Fruit fly (Drosophila melanogaster) whole organism, embryonic: ENCODE data around the gene CG43675.

Source experiments
- C15 ChIP-seq: fragments of 200-800 bp; sonication (Bioruptor generic); IDR thresholded peaks from 3 replicates; pipeline ENCODE4 v1.3.6; 2022; ENCODE audit warnings: missing biosample characterization, missing genetic modification characterization
- CG10431 ChIP-seq: fragments of 200-800 bp; sonication (Bioruptor generic); optimal IDR thresholded peaks from 3 replicates; lab custom pipeline; 2018; ENCODE audit warnings: missing biosample characterization, mild to moderate bottlenecking, missing genetic modification characterization
- CG10654 ChIP-seq: fragments of 200-800 bp; sonication (Bioruptor generic); optimal IDR thresholded peaks from 2 replicates; lab custom pipeline; 2016; ENCODE audit warnings: missing biosample characterization, missing genetic modification characterization
- CG12104 ChIP-seq: fragments of 200-800 bp; sonication (Bioruptor generic); optimal IDR thresholded peaks from 3 replicates; lab custom pipeline; 2016; ENCODE audit warnings: missing biosample characterization, missing genetic modification characterization
- CG12942 ChIP-seq: fragments of 200-800 bp; sonication (Bioruptor generic); optimal IDR thresholded peaks from 3 replicates; lab custom pipeline; 2016; ENCODE audit warnings: missing biosample characterization, missing genetic modification characterization
- CG13775 ChIP-seq: fragments of 200-800 bp; sonication (Bioruptor generic); optimal IDR thresholded peaks from 3 replicates; lab custom pipeline; 2017; ENCODE audit warnings: missing biosample characterization, mild to moderate bottlenecking, missing genetic modification characterization
- CG14441 ChIP-seq: fragments of 200-800 bp; sonication (Bioruptor generic); IDR thresholded peaks from 2 replicates; pipeline ENCODE4 v1.3.6; 2022; ENCODE audit warnings: missing biosample characterization, missing genetic modification characterization
- CG14860 ChIP-seq: fragments of 200-800 bp; sonication (Bioruptor generic); IDR thresholded peaks from 3 replicates; pipeline ENCODE4 v1.3.6; 2022; ENCODE audit warnings: missing biosample characterization, missing genetic modification characterization; ENCODE audit not compliant: partially characterized antibody
- CG14965 ChIP-seq: fragments of 200-800 bp; sonication (Bioruptor generic); optimal IDR thresholded peaks from 2 replicates; lab custom pipeline; 2016; ENCODE audit warnings: missing biosample characterization, missing genetic modification characterization, borderline replicate concordance
- CG15514 ChIP-seq: fragments of 200-800 bp; sonication (Bioruptor generic); optimal IDR thresholded peaks from 3 replicates; lab custom pipeline; 2017; ENCODE audit warnings: missing biosample characterization, missing genetic modification characterization, mild to moderate bottlenecking, moderate library complexity, missing genetic modification reagents
- CG17328 ChIP-seq: fragments of 200-800 bp; sonication (Bioruptor generic); IDR thresholded peaks from 2 replicates; pipeline ENCODE4 v1.3.6; 2022; ENCODE audit warnings: missing biosample characterization, missing genetic modification characterization
- CG18011 ChIP-seq: fragments of 200-800 bp; sonication (Bioruptor generic); optimal IDR thresholded peaks from 2 replicates; lab custom pipeline; 2017; ENCODE audit warnings: missing biosample characterization, missing genetic modification characterization, mild to moderate bottlenecking, moderate library complexity, missing genotype
- CG1832 ChIP-seq: fragments of 200-800 bp; sonication (Bioruptor generic); optimal IDR thresholded peaks from 2 replicates; lab custom pipeline; 2017; ENCODE audit warnings: missing biosample characterization, mild to moderate bottlenecking, missing genetic modification characterization, inconsistent platforms
- CG2678 ChIP-seq: fragments of 200-800 bp; sonication (Bioruptor generic); optimal IDR thresholded peaks from 3 replicates; lab custom pipeline; 2019; ENCODE audit warnings: missing biosample characterization, mild to moderate bottlenecking, missing genetic modification characterization, moderate library complexity
- CG32532 ChIP-seq: fragments of 200-800 bp; sonication (Bioruptor generic); IDR thresholded peaks from 2 replicates; pipeline ENCODE4 v1.3.6; 2022; ENCODE audit warnings: missing biosample characterization, missing genetic modification characterization
- CG4328 ChIP-seq: fragments of 200-800 bp; sonication (Bioruptor generic); optimal IDR thresholded peaks from 3 replicates; lab custom pipeline; 2017; ENCODE audit warnings: missing biosample characterization, missing genetic modification reagents, missing genetic modification characterization
- CG4404 ChIP-seq: fragments of 200-800 bp; sonication (Bioruptor generic); IDR thresholded peaks from 2 replicates; pipeline ENCODE4 v1.3.6; 2022; ENCODE audit warnings: missing biosample characterization, missing genetic modification characterization
- CG6683 ChIP-seq: fragments of 200-800 bp; sonication (Bioruptor generic); optimal IDR thresholded peaks from 2 replicates; lab custom pipeline; 2017; ENCODE audit warnings: missing biosample characterization, mild to moderate bottlenecking, missing genetic modification characterization, missing genetic modification reagents
- CG6689 ChIP-seq: fragments of 200-800 bp; sonication (Bioruptor generic); IDR thresholded peaks from 2 replicates; pipeline ENCODE4 v1.3.6; 2022; ENCODE audit warnings: missing biosample characterization, missing genetic modification characterization
- CG6791 ChIP-seq: fragments of 200-800 bp; sonication (Bioruptor generic); IDR thresholded peaks from 3 replicates; pipeline ENCODE4 v1.3.6; 2022; ENCODE audit warnings: missing biosample characterization, missing genetic modification characterization; ENCODE audit not compliant: partially characterized antibody
- CHES-1-like ChIP-seq: fragments of 200-800 bp; sonication (Bioruptor generic); optimal IDR thresholded peaks from 2 replicates; lab custom pipeline; 2016; ENCODE audit warnings: missing biosample characterization, missing genetic modification characterization
- CkIIα-i1 ChIP-seq: fragments of 200-800 bp; sonication (Bioruptor generic); IDR thresholded peaks from 2 replicates; pipeline ENCODE4 v1.3.6; 2022; ENCODE audit warnings: missing biosample characterization, missing genetic modification characterization
- CoRest ChIP-seq: fragments of 200-800 bp; sonication (Bioruptor generic); optimal IDR thresholded peaks from 3 replicates; lab custom pipeline; 2018; ENCODE audit warnings: missing biosample characterization, mild to moderate bottlenecking, missing genetic modification characterization, moderate library complexity
- D19A ChIP-seq: fragments of 200-800 bp; optimal IDR thresholded peaks from 3 replicates; lab custom pipeline; 2019; ENCODE audit warnings: missing biosample characterization, mild to moderate bottlenecking, missing genetic modification characterization, moderate library complexity
- Dip2 ChIP-seq: fragments of 200-800 bp; sonication (Bioruptor generic); IDR thresholded peaks from 2 replicates; pipeline ENCODE4 v1.3.6; 2022; ENCODE audit warnings: missing biosample characterization, missing genetic modification characterization
- GATAe ChIP-seq: fragments of 200-800 bp; sonication (Bioruptor generic); conservative IDR thresholded peaks from 2 replicates; pipeline ENCODE4 v1.3.6; 2022; ENCODE audit warnings: missing biosample characterization, missing genetic modification characterization
- HLH4C ChIP-seq: fragments of 200-800 bp; sonication (Bioruptor generic); IDR thresholded peaks from 3 replicates; pipeline ENCODE4 v1.3.6; 2022; ENCODE audit warnings: missing biosample characterization, missing genetic modification characterization; ENCODE audit not compliant: partially characterized antibody
- Pdp1 ChIP-seq, 2 experiments: fragments of 200-800 bp; sonication (Bioruptor generic); optimal IDR thresholded peaks; 3 replicates each; lab custom pipeline; 2016; ENCODE audit warnings: missing biosample characterization in 2 of 2, missing genetic modification characterization in 2 of 2, mild to moderate bottlenecking in 1 of 2, moderate library complexity in 1 of 2
- chm ChIP-seq: fragments of 200-800 bp; sonication (Bioruptor generic); IDR thresholded peaks from 2 replicates; pipeline ENCODE4 v1.3.6; 2022; ENCODE audit warnings: missing biosample characterization, missing genetic modification characterization
- crol ChIP-seq: fragments of 200-800 bp; sonication (Bioruptor generic); IDR thresholded peaks from 2 replicates; pipeline ENCODE4 v1.3.6; 2022; ENCODE audit warnings: missing biosample characterization, missing genetic modification characterization
- dimm ChIP-seq: fragments of 200-800 bp; sonication (Bioruptor generic); IDR thresholded peaks from 2 replicates; pipeline ENCODE4 v1.3.6; 2022; ENCODE audit warnings: missing biosample characterization, missing genetic modification characterization
- dm ChIP-seq: fragments of 200-800 bp; sonication (Bioruptor generic); optimal IDR thresholded peaks from 3 replicates; lab custom pipeline; 2016; ENCODE audit warnings: missing biosample characterization, missing genetic modification characterization
- dmrt99B ChIP-seq: fragments of 200-800 bp; sonication (Bioruptor generic); optimal IDR thresholded peaks from 2 replicates; lab custom pipeline; 2018; ENCODE audit warnings: missing biosample characterization, mild to moderate bottlenecking, missing genetic modification characterization, moderate library complexity
- ewg ChIP-seq: fragments of 200-800 bp; sonication (Bioruptor generic); optimal IDR thresholded peaks from 3 replicates; lab custom pipeline; 2017; ENCODE audit warnings: mild to moderate bottlenecking, missing biosample characterization, missing genetic modification reagents, missing genetic modification characterization
- gcm2 ChIP-seq: fragments of 200-800 bp; sonication (Bioruptor generic); optimal IDR thresholded peaks from 2 replicates; lab custom pipeline; 2016; ENCODE audit warnings: missing biosample characterization, missing genetic modification characterization
- hkb ChIP-seq, 2 experiments: fragments of 200-800 bp in 1 of 2; fragments of >200 bp in 1 of 2; sonication (Bioruptor generic) in 1 of 2; IDR thresholded peaks in 1 of 2; optimal IDR thresholded peaks in 1 of 2; 2 replicates each; pipeline versions ENCODE4 v1.3.6 to Lab custom; 2017 to 2022; ENCODE audit warnings: missing biosample characterization in 1 of 2, missing genetic modification characterization in 1 of 2
- ind ChIP-seq: fragments of 200-800 bp; sonication (Bioruptor generic); optimal IDR thresholded peaks from 3 replicates; lab custom pipeline; 2016; ENCODE audit warnings: missing biosample characterization, missing genetic modification characterization
- ken ChIP-seq: fragments of 200-800 bp; sonication (Bioruptor generic); IDR thresholded peaks from 3 replicates; pipeline ENCODE4 v1.3.6; 2022; ENCODE audit warnings: missing biosample characterization, missing genetic modification characterization
- lmd ChIP-seq: fragments of 200-800 bp; sonication (Bioruptor generic); IDR thresholded peaks from 2 replicates; pipeline ENCODE4 v1.3.6; 2022; ENCODE audit warnings: missing biosample characterization, missing genetic modification characterization
- nerfin-1 ChIP-seq: fragments of 200-800 bp; sonication (Bioruptor generic); optimal IDR thresholded peaks from 3 replicates; lab custom pipeline; 2019; ENCODE audit warnings: missing biosample characterization, mild to moderate bottlenecking, missing genetic modification characterization, moderate library complexity
- peb ChIP-seq: fragments of 200-800 bp; sonication (Bioruptor generic); IDR thresholded peaks from 2 replicates; pipeline ENCODE4 v1.3.6; 2022; ENCODE audit warnings: missing biosample characterization, missing genetic modification characterization
- row ChIP-seq: fragments of 200-800 bp; sonication (Bioruptor generic); IDR thresholded peaks from 3 replicates; pipeline ENCODE4 v1.3.6; 2022; ENCODE audit warnings: missing biosample characterization, missing genetic modification characterization
- run ChIP-seq: fragments of 200-800 bp; sonication (Bioruptor generic); optimal IDR thresholded peaks from 3 replicates; lab custom pipeline; 2018; ENCODE audit warnings: missing biosample characterization, mild to moderate bottlenecking, missing genetic modification characterization
- sd ChIP-seq: fragments of 200-800 bp; sonication (Bioruptor generic); optimal IDR thresholded peaks from 3 replicates; lab custom pipeline; 2018; ENCODE audit warnings: missing biosample characterization, mild to moderate bottlenecking, missing genetic modification characterization, moderate library complexity
- sob ChIP-seq: fragments of 200-800 bp; sonication (Bioruptor generic); IDR thresholded peaks from 2 replicates; pipeline ENCODE4 v1.3.6; 2022; ENCODE audit warnings: missing biosample characterization, missing genetic modification characterization
- tin ChIP-seq: fragments of 200-800 bp; sonication (Bioruptor generic); optimal IDR thresholded peaks from 3 replicates; lab custom pipeline; 2016; ENCODE audit warnings: missing biosample characterization, missing genetic modification characterization
- vnd ChIP-seq: fragments of 200-800 bp; sonication (Bioruptor generic); IDR thresholded peaks from 3 replicates; pipeline ENCODE4 v1.3.6; 2022; ENCODE audit warnings: missing biosample characterization, missing genetic modification characterization; ENCODE audit not compliant: partially characterized antibody
- yki ChIP-seq: fragments of >200 bp; optimal IDR thresholded peaks from 3 replicates; lab custom pipeline; 2018

The CG43675 gene

dm6 chr3R:9340425-9341188 is 14.7 kb upstream of the CG43675 start (continued):
- peak; percentile 87 for TF ChIP-seq CG12942
- peak; percentile 79 for TF ChIP-seq CG6683 (GFP tag; lab: Kevin White, UChicago)
- peak; percentile 85 for TF ChIP-seq CG6689
- no peak for TF ChIP-seq gcm2 (GFP tag; lab: Kevin White, UChicago)
- peak; percentile 79 for TF ChIP-seq run
- peak; percentile 13; the same call in 1 of the 3 replicates for TF ChIP-seq CG6791 (GFP tag; lab: Robert Waterston, UW)
- peak; percentile 84 for TF ChIP-seq tin
- TF ChIP-seq CG1832, result no peak
- TF ChIP-seq GATAe (GFP tag; lab: Robert Waterston, UW), result no peak; the same call in 1 of the 2 replicates
- peak; percentile 32; the same call in 1 of the 3 replicates for TF ChIP-seq C15
- peak; percentile 50 to 70 for TF ChIP-seq Pdp1 (GFP tag; optimal IDR thresholded peaks at IDR 0.05; lab: Kevin White, UChicago)
- TF ChIP-seq CG4404 (GFP tag; lab: Robert Waterston, UW), result peak; percentile 79
- peak; percentile 92 for TF ChIP-seq ind (GFP tag; lab: Kevin White, UChicago)
- TF ChIP-seq dm (GFP tag; lab: Kevin White, UChicago), result peak; percentile 53
- TF ChIP-seq chm (GFP tag; lab: Robert Waterston, UW), result peak; percentile 89
- no peak for TF ChIP-seq HLH4C (GFP tag; lab: Robert Waterston, UW)
- peak; percentile 96 for TF ChIP-seq CG2678
- TF ChIP-seq dimm (GFP tag; lab: Robert Waterston, UW), result no peak; the same call in 1 of the 2 replicates
- peak; percentile 98 for TF ChIP-seq D19A (tag; lab: Kevin White, UChicago)
- no peak for TF ChIP-seq hkb (optimal IDR thresholded peaks at IDR 0.05; lab: Kevin White, UChicago)
- TF ChIP-seq hkb (GFP tag; IDR thresholded peaks at IDR 0.05; lab: Robert Waterston, UW), result peak; percentile 79
- peak; percentile 83 for TF ChIP-seq CG10654 (GFP tag; lab: Kevin White, UChicago)
- peak; percentile 89 for TF ChIP-seq lmd (GFP tag; lab: Robert Waterston, UW)
- peak; percentile 83 for TF ChIP-seq nerfin-1 (tag; lab: Kevin White, UChicago)
- peak; percentile 80 for TF ChIP-seq CG4328
- TF ChIP-seq sd (tag; lab: Kevin White, UChicago), result peak; percentile 60
- peak; percentile 19 for TF ChIP-seq CG10431 (GFP tag; lab: Kevin White, UChicago)
- TF ChIP-seq sob, result peak; percentile 87
- TF ChIP-seq CG14965 (GFP tag; lab: Kevin White, UChicago), result no peak
- TF ChIP-seq CoRest (tag; lab: Kevin White, UChicago), result peak; percentile 96
- TF ChIP-seq CHES-1-like, result peak; percentile 61
- TF ChIP-seq Dip2 (GFP tag; lab: Robert Waterston, UW), result no peak
- peak; percentile 88 for TF ChIP-seq CG32532 (GFP tag; lab: Robert Waterston, UW)
- TF ChIP-seq row (GFP tag; lab: Robert Waterston, UW), result peak; percentile 95
- TF ChIP-seq CG12104 (GFP tag; lab: Kevin White, UChicago), result peak; percentile 90
- TF ChIP-seq crol (GFP tag; lab: Robert Waterston, UW), result no peak
- peak; percentile 81 for TF ChIP-seq CG14441 (GFP tag; lab: Robert Waterston, UW)
- no peak for TF ChIP-seq CG14860 (GFP tag; lab: Robert Waterston, UW)
- peak; percentile 72 for TF ChIP-seq CG18011 (GFP tag; lab: Kevin White, UChicago)
- no peak for TF ChIP-seq yki
- peak; percentile 76 for TF ChIP-seq CG17328 (GFP tag; lab: Robert Waterston, UW)
- TF ChIP-seq dmrt99B, result peak; percentile 91
- peak; percentile 52; the same call in 1 of the 3 replicates for TF ChIP-seq ken (GFP tag; lab: Robert Waterston, UW)
- peak; percentile 83 for TF ChIP-seq ewg (GFP tag; lab: Kevin White, UChicago)
- TF ChIP-seq CkIIα-i1 (GFP tag; lab: Robert Waterston, UW), result no peak
- no peak for TF ChIP-seq vnd (GFP tag; lab: Robert Waterston, UW)
- peak; percentile 76 for TF ChIP-seq CG15514
- TF ChIP-seq CG13775 (GFP tag; lab: Kevin White, UChicago), result peak; percentile 94
- TF ChIP-seq peb (GFP tag; lab: Robert Waterston, UW), result peak; percentile 65; the same call in 1 of the 2 replicates
